Worm (Caenorhabditis elegans) whole organism, young adult: ENCODE measurements around the gene C01G10.17.

Source experiments
- B0035.1 ChIP-seq: sonication (generic microtip); optimal IDR thresholded peaks from 2 replicates; lab custom pipeline; 2016; ENCODE audit warnings: missing genetic modification characterization, mild to moderate bottlenecking, missing compliant biosample characterization, missing genotype, missing genetic modification reagents
- D2030.7 ChIP-seq: fragments of 200-800 bp; sonication (Bioruptor generic); IDR thresholded peaks from 2 replicates; pipeline ENCODE4 v1.3.6; 2022; ENCODE audit warnings: missing genetic modification reagents, missing genetic modification characterization, missing compliant biosample characterization
- F10E7.11 ChIP-seq: sonication (generic microtip); optimal IDR thresholded peaks from 2 replicates; lab custom pipeline; 2017; ENCODE audit warnings: mild to moderate bottlenecking, missing genetic modification characterization, moderate library complexity, missing compliant biosample characterization
- F52B5.7 ChIP-seq: sonication (generic microtip); optimal IDR thresholded peaks from 2 replicates; lab custom pipeline; 2016; ENCODE audit warnings: mild to moderate bottlenecking, missing genetic modification characterization, missing compliant biosample characterization
- F55B11.4 ChIP-seq: sonication (generic microtip); optimal IDR thresholded peaks from 2 replicates; lab custom pipeline; 2016; ENCODE audit warnings: missing compliant biosample characterization, missing genetic modification characterization, borderline replicate concordance; ENCODE audit not compliant: insufficient read depth
- F57C9.4 ChIP-seq: sonication (generic microtip); optimal IDR thresholded peaks from 2 replicates; lab custom pipeline; 2017; ENCODE audit warnings: mild to moderate bottlenecking, missing genetic modification characterization, missing compliant biosample characterization
- K11D2.4 ChIP-seq: fragments of 200-800 bp; sonication (Bioruptor generic); IDR thresholded peaks from 2 replicates; pipeline ENCODE4 v1.3.6; 2022; ENCODE audit warnings: missing genetic modification reagents, missing genetic modification characterization, missing compliant biosample characterization
- T26A5.8 ChIP-seq: sonication (generic microtip); optimal IDR thresholded peaks from 2 replicates; lab custom pipeline; 2016; ENCODE audit warnings: missing genetic modification characterization, missing compliant biosample characterization
- Y53F4B.3 ChIP-seq: fragments of 200-800 bp; sonication (Bioruptor generic); IDR thresholded peaks from 2 replicates; pipeline ENCODE4 v1.3.6; 2022; ENCODE audit warnings: missing genetic modification reagents, missing genetic modification characterization, missing compliant biosample characterization
- Y67H2A.10 ChIP-seq: fragments of 200-800 bp; sonication (Bioruptor generic); conservative IDR thresholded peaks from 2 replicates; pipeline ENCODE4 v1.3.6; 2022; ENCODE audit warnings: missing genetic modification reagents, missing genetic modification characterization, missing compliant biosample characterization
- Y79H2A.3 ChIP-seq: fragments of 200-800 bp; sonication (Bioruptor generic); conservative IDR thresholded peaks from 2 replicates; pipeline ENCODE4 v1.3.6; 2022; ENCODE audit warnings: missing genetic modification reagents, missing genetic modification characterization, missing compliant biosample characterization
- Y95B8A.8 ChIP-seq: fragments of 200-800 bp; sonication (Bioruptor generic); IDR thresholded peaks from 2 replicates; pipeline ENCODE4 v1.3.6; 2022; ENCODE audit warnings: missing genetic modification reagents, missing genetic modification characterization, missing compliant biosample characterization
- aptf-3 ChIP-seq: fragments of 200-800 bp; sonication (Bioruptor generic); IDR thresholded peaks from 2 replicates; pipeline ENCODE4 v1.3.6; 2022; ENCODE audit warnings: missing genetic modification characterization, missing compliant biosample characterization
- atf-7 ChIP-seq: sonication (generic microtip); optimal IDR thresholded peaks from 2 replicates; lab custom pipeline; 2017; ENCODE audit warnings: mild to moderate bottlenecking, missing genetic modification characterization, missing compliant biosample characterization
- cebp-1 ChIP-seq, 2 experiments: fragments of 200-800 bp in 1 of 2; sonication (Bioruptor generic) in 1 of 2; sonication (generic microtip) in 1 of 2; IDR thresholded peaks in 1 of 2; optimal IDR thresholded peaks in 1 of 2; 2 replicates each; pipeline versions ENCODE4 v1.3.6 to Lab custom; 2017 to 2022; ENCODE audit warnings: missing compliant biosample characterization in 2 of 2, missing genetic modification characterization in 2 of 2, mild to moderate bottlenecking in 1 of 2, missing genetic modification reagents in 1 of 2, moderate library complexity in 1 of 2
- ceh-100 ChIP-seq: fragments of 200-800 bp; sonication (Bioruptor generic); IDR thresholded peaks from 2 replicates; pipeline ENCODE4 v1.3.6; 2022; ENCODE audit warnings: missing genetic modification reagents, missing genetic modification characterization, missing compliant biosample characterization
- ceh-27 ChIP-seq: fragments of 200-800 bp; sonication (Bioruptor generic); optimal IDR thresholded peaks from 2 replicates; lab custom pipeline; 2018; ENCODE audit warnings: mild to moderate bottlenecking, missing genetic modification characterization, moderate library complexity, missing compliant biosample characterization
- ceh-40 ChIP-seq: fragments of 200-800 bp; sonication (Bioruptor generic); IDR thresholded peaks from 2 replicates; pipeline ENCODE4 v1.3.6; 2022; ENCODE audit warnings: missing genetic modification characterization, missing compliant biosample characterization
- die-1 ChIP-seq: sonication (generic microtip); optimal IDR thresholded peaks from 2 replicates; lab custom pipeline; 2016; ENCODE audit warnings: missing genotype, mild to moderate bottlenecking, missing genetic modification characterization, missing compliant biosample characterization
- egl-18 ChIP-seq: fragments of 200-800 bp; sonication (Bioruptor generic); IDR thresholded peaks from 2 replicates; pipeline ENCODE4 v1.3.6; 2022; ENCODE audit warnings: missing genetic modification reagents, missing genetic modification characterization, missing compliant biosample characterization
- egl-44 ChIP-seq: fragments of 200-800 bp; sonication (Bioruptor generic); IDR thresholded peaks from 2 replicates; pipeline ENCODE4 v1.3.6; 2022; ENCODE audit warnings: missing genetic modification reagents, missing genetic modification characterization, missing compliant biosample characterization
- ekl-4 ChIP-seq: fragments of 200-800 bp; sonication (Bioruptor generic); IDR thresholded peaks from 2 replicates; pipeline ENCODE4 v1.3.6; 2022; ENCODE audit warnings: missing genetic modification reagents, missing genetic modification characterization, missing compliant biosample characterization
- him-1 ChIP-seq: sonication (generic microtip); optimal IDR thresholded peaks from 2 replicates; lab custom pipeline; 2016; ENCODE audit warnings: missing genotype, missing genetic modification reagents, missing genetic modification characterization, missing compliant biosample characterization
- hlh-26 ChIP-seq: fragments of 200-800 bp; sonication (Bioruptor generic); conservative IDR thresholded peaks from 2 replicates; pipeline ENCODE4 v1.3.6; 2022; ENCODE audit warnings: missing genetic modification reagents, missing genetic modification characterization, missing compliant biosample characterization
- hmg-1.2 ChIP-seq: fragments of 200-800 bp; sonication (Bioruptor generic); IDR thresholded peaks from 2 replicates; pipeline ENCODE4 v1.3.6; 2022; ENCODE audit warnings: missing genetic modification reagents, missing genetic modification characterization, missing compliant biosample characterization
- hrde-1 ChIP-seq: sonication (generic microtip); optimal IDR thresholded peaks from 2 replicates; lab custom pipeline; 2016; ENCODE audit warnings: missing genetic modification characterization, mild to moderate bottlenecking, missing compliant biosample characterization, moderate library complexity, missing genotype, missing genetic modification reagents, borderline replicate concordance
- hsf-1 ChIP-seq: fragments of 200-800 bp; sonication (Bioruptor generic); IDR thresholded peaks from 2 replicates; pipeline ENCODE4 v1.3.6; 2022; ENCODE audit warnings: missing genetic modification reagents, missing genetic modification characterization, missing compliant biosample characterization
- let-526 ChIP-seq: fragments of 200-800 bp; sonication (Bioruptor generic); IDR thresholded peaks from 2 replicates; pipeline ENCODE4 v1.3.6; 2022; ENCODE audit warnings: missing genetic modification reagents, missing genetic modification characterization, missing compliant biosample characterization
- lin-26 ChIP-seq: fragments of 200-800 bp; sonication (Bioruptor generic); IDR thresholded peaks from 2 replicates; pipeline ENCODE4 v1.3.6; 2022; ENCODE audit warnings: missing genetic modification reagents, missing genetic modification characterization, missing compliant biosample characterization
- lin-40 ChIP-seq: sonication (generic microtip); optimal IDR thresholded peaks from 2 replicates; lab custom pipeline; 2016; ENCODE audit warnings: missing genetic modification characterization, mild to moderate bottlenecking, missing compliant biosample characterization, missing genotype, missing genetic modification reagents
- lsy-27 ChIP-seq: sonication (generic microtip); optimal IDR thresholded peaks from 2 replicates; lab custom pipeline; 2017; ENCODE audit warnings: missing genetic modification characterization, mild to moderate bottlenecking, missing compliant biosample characterization, antibody characterized with exemption, missing genotype, borderline replicate concordance; ENCODE audit not compliant: insufficient read depth
- madf-10 ChIP-seq: sonication (generic microtip); optimal IDR thresholded peaks from 2 replicates; lab custom pipeline; 2016; ENCODE audit warnings: mild to moderate bottlenecking, missing genetic modification characterization, missing compliant biosample characterization
- madf-3 ChIP-seq: fragments of 200-800 bp; sonication (Bioruptor generic); IDR thresholded peaks from 2 replicates; pipeline ENCODE4 v1.3.6; 2022; ENCODE audit warnings: missing genetic modification reagents, missing genetic modification characterization, missing compliant biosample characterization
- nfya-2 ChIP-seq: fragments of 200-800 bp; sonication (Bioruptor generic); IDR thresholded peaks from 2 replicates; pipeline ENCODE4 v1.3.6; 2022; ENCODE audit warnings: missing genetic modification reagents, missing genetic modification characterization, missing compliant biosample characterization
- nhr-80 ChIP-seq: sonication (generic microtip); optimal IDR thresholded peaks from 2 replicates; lab custom pipeline; 2016; ENCODE audit warnings: missing genetic modification characterization, missing compliant biosample characterization
- nhr-90 ChIP-seq: sonication (generic microtip); optimal IDR thresholded peaks from 2 replicates; lab custom pipeline; 2016; ENCODE audit warnings: missing genotype, mild to moderate bottlenecking, missing genetic modification characterization, missing compliant biosample characterization
- repo-1 ChIP-seq: sonication (generic microtip); optimal IDR thresholded peaks from 2 replicates; lab custom pipeline; 2017; ENCODE audit warnings: mild to moderate bottlenecking, missing genetic modification characterization, missing compliant biosample characterization
- rpc-1 ChIP-seq, 2 experiments: fragments of 150-350 bp in 1 of 2; sonication (generic microtip) in 1 of 2; optimal IDR thresholded peaks; 2 replicates each; lab custom pipeline; 2014 to 2018; ENCODE audit warnings: missing biosample characterization in 1 of 2, missing genetic modification characterization in 1 of 2, missing genetic modification reagents in 1 of 2, missing genotype in 1 of 2
- snpc-1.3 ChIP-seq: sonication (generic microtip); optimal IDR thresholded peaks from 2 replicates; lab custom pipeline; 2017; ENCODE audit warnings: missing genetic modification characterization, mild to moderate bottlenecking, missing compliant biosample characterization, antibody characterized with exemption, moderate library complexity, missing genotype, missing genetic modification reagents; ENCODE audit not compliant: insufficient read depth
- snpc-3.4 ChIP-seq: sonication (generic microtip); optimal IDR thresholded peaks from 2 replicates; lab custom pipeline; 2017; ENCODE audit warnings: missing genetic modification characterization, mild to moderate bottlenecking, missing compliant biosample characterization, antibody characterized with exemption, moderate library complexity, missing genotype, missing genetic modification reagents
- somi-1 ChIP-seq: fragments of 200-800 bp; sonication (Bioruptor generic); optimal IDR thresholded peaks from 2 replicates; lab custom pipeline; 2018; ENCODE audit warnings: mild to moderate bottlenecking, missing genetic modification characterization, missing compliant biosample characterization
- tbp1 ChIP-seq: fragments of 200-800 bp; sonication (Bioruptor generic); optimal IDR thresholded peaks from 2 replicates; lab custom pipeline; 2018; ENCODE audit warnings: mild to moderate bottlenecking, missing genetic modification characterization, missing compliant biosample characterization
- tbx-9 ChIP-seq: sonication (generic microtip); optimal IDR thresholded peaks from 2 replicates; lab custom pipeline; 2016; ENCODE audit warnings: borderline replicate concordance, missing genetic modification characterization, inconsistent platforms, missing compliant biosample characterization
- unc-130 ChIP-seq: sonication (generic microtip); optimal IDR thresholded peaks from 2 replicates; lab custom pipeline; 2016; ENCODE audit warnings: missing genetic modification reagents, missing genetic modification characterization, missing compliant biosample characterization

The C01G10.17 gene

DNA sequence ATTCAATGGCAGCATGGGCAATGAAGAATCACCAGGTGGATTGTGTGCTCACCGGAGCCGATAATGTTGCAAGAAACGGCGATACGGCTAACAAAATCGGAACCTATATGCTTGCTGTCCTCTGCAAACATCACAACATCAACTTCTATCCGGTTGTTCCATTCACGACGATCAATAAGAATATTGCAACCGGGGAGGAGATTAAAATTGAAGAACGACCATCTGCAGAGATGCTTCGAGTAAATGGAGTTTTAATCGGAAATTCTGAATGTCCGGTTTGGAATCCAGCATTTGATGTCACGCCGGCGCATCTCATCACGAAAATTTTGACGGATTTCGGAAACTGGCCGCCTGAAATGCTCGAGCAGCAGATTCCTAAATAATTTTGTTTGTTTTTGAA is 6.9 kb upstream of the C01G10.17 start (continued):
- TF ChIP-seq aptf-3 (GFP tag; lab: Robert Waterston, UW) (no peak), hrde-1 (tag; lab: Kevin White, UChicago) (no peak), F55B11.4 (no peak), hmg-1.2 (GFP tag; lab: Robert Waterston, UW) (peak; percentile 40), egl-18 (GFP tag; lab: Robert Waterston, UW) (no peak), B0035.1 (tag; lab: Kevin White, UChicago) (no peak), lin-40 (tag; lab: Kevin White, UChicago) (no peak), Y67H2A.10 (GFP tag; lab: Robert Waterston, UW) (no peak), madf-3 (GFP tag; lab: Robert Waterston, UW) (peak; percentile 58; the same call in 1 of the 2 replicates)
- TF ChIP-seq, all 124 proteins: peak for 34

DNA sequence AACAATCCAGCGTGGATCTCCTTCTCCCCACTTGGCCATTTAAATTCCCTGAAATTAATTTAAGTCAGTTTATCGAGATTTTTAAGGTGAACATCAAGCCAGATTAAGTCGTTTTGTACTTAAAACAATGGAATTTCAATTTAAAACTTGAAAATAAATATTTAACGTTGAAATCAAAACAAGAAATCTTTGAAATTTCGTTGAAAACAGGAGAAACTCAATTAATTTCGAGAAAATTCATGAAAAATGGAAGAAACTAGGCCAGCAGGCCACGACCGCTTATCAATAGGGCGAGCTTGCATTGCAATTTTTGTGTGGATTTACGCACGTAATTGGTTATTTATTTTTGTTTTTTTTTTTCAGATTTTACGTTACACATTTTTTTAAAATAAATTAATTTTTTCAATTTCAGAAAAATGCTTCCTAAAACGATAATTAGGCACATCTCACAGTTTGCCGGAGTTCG is 5.2 kb upstream of the C01G10.17 start, which contains the start of the genes ahsa-1 and C01G10.7:
Gene ahsa-1, minus strand, starts transcription at position 51 of the 466 bp plus-strand sequence.
Gene C01G10.7, plus strand, starts transcription at position 413 of the 466 bp plus-strand sequence.
- peak; percentile 80 for TF ChIP-seq egl-44
- TF ChIP-seq madf-10 (tag; lab: Kevin White, UChicago): peak; percentile 87
- no peak for TF ChIP-seq aptf-3 (GFP tag; lab: Robert Waterston, UW)
- TF ChIP-seq lin-26 (GFP tag; lab: Robert Waterston, UW): 0 out of 2 replicates have a peak, but pooled peaks have one; percentile 8
- TF ChIP-seq K11D2.4: 0 out of 2 replicates have a peak, but pooled peaks have one; percentile 55
- no peak for TF ChIP-seq nhr-90 (tag; lab: Kevin White, UChicago)
- TF ChIP-seq ekl-4 (GFP tag; lab: Robert Waterston, UW): peak; percentile 88
- peak; percentile 63 for TF ChIP-seq atf-7 (tag; lab: Kevin White, UChicago)
- peak; percentile 41 for TF ChIP-seq B0035.1 (tag; lab: Kevin White, UChicago)
- peak; percentile 65 for TF ChIP-seq snpc-1.3 (tag; lab: Kevin White, UChicago)
- no peak for TF ChIP-seq Y53F4B.3 (GFP tag; lab: Robert Waterston, UW)
- no peak for TF ChIP-seq hlh-26
- no peak for TF ChIP-seq nfya-2 (GFP tag; lab: Robert Waterston, UW)
- no peak for TF ChIP-seq somi-1 (GFP tag; lab: Kevin White, UChicago)
- no peak for TF ChIP-seq F55B11.4
- peak; percentile 97 for TF ChIP-seq hsf-1 (GFP tag; lab: Robert Waterston, UW)
- TF ChIP-seq repo-1 (tag; lab: Kevin White, UChicago): no peak
- peak; percentile 90 for TF ChIP-seq let-526 (GFP tag; lab: Robert Waterston, UW)
- TF ChIP-seq tbx-9: no peak
- TF ChIP-seq ceh-40 (GFP tag; lab: Robert Waterston, UW): no peak
- no peak for TF ChIP-seq die-1 (tag; lab: Kevin White, UChicago)
- peak; percentile 51 for TF ChIP-seq snpc-3.4
- TF ChIP-seq tbp1 (GFP tag; lab: Kevin White, UChicago): no peak
- TF ChIP-seq ceh-27: peak; percentile 92
- TF ChIP-seq F57C9.4: no peak
- no peak for TF ChIP-seq T26A5.8 (tag; lab: Kevin White, UChicago)
- TF ChIP-seq hmg-1.2 (GFP tag; lab: Robert Waterston, UW): peak; percentile 51; the same call in 1 of the 2 replicates
- TF ChIP-seq him-1 (tag; lab: Kevin White, UChicago): peak; percentile 26
- peak; percentile 49 for TF ChIP-seq nhr-80
- peak; percentile 88 for TF ChIP-seq D2030.7 (GFP tag; lab: Robert Waterston, UW)
- no peak for TF ChIP-seq lsy-27 (tag; lab: Kevin White, UChicago)
- TF ChIP-seq Y95B8A.8 (GFP tag; lab: Robert Waterston, UW): peak; percentile 81; the same call in 1 of the 2 replicates
- no peak for TF ChIP-seq F10E7.11 (tag; lab: Kevin White, UChicago)
- TF ChIP-seq ceh-100 (GFP tag; lab: Robert Waterston, UW): peak; percentile 72
- peak; percentile 77 for TF ChIP-seq Y79H2A.3
- TF ChIP-seq cebp-1 (GFP tag; IDR thresholded peaks at IDR 0.05; lab: Robert Waterston, UW): peak; percentile 72; the same call in 1 of the 2 replicates
- no peak for TF ChIP-seq cebp-1 (tag; optimal IDR thresholded peaks at IDR 0.05; lab: Kevin White, UChicago)
- peak; percentile 31 for TF ChIP-seq rpc-1 (optimal IDR thresholded peaks at IDR 0.05; lab: Kevin White, UChicago)
- no peak for TF ChIP-seq rpc-1 (tag; optimal IDR thresholded peaks at IDR 0.05; lab: Kevin White, UChicago)
- no peak for TF ChIP-seq F52B5.7 (tag; lab: Kevin White, UChicago)
- TF ChIP-seq unc-130 (GFP tag; lab: Kevin White, UChicago): peak; percentile 96
